Fruit fly (Drosophila melanogaster): ENCODE data around the gene Oseg5.

Gene Oseg5

DNA sequence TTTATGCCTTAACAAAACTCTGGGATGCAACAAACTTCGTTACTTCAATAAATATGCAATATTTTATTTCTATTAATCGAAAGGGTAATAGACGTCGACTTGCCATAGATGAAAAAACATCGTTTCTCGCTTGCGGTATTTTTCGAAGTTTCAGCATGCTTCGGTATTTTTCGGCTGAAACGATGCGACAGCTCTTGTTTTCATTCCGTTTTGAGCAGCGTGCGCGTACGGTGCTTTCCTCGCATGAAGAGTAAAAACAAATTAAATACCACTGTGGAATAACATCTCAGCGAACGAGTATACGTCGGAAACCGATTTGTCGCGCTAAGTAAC, 38.2 kb downstream of the Oseg5 start, which contains the start of gene CG9328:
Gene CG9328 (plus strand): TSS at position 201 of the 333 bp plus-strand sequence.
- TF ChIP-seq CG15710 (tag; optimal IDR thresholded peaks at IDR 0.05) (no peak), CG14655 (GFP tag; optimal IDR thresholded peaks at IDR 0.05) (no peak), CG32121 (GFP tag; IDR thresholded peaks at IDR 0.05) (peak; percentile 45; the same call in 1 of the 2 replicates), gl (tag; optimal IDR thresholded peaks at IDR 0.05) (no peak), Snoo (tag; optimal IDR thresholded peaks at IDR 0.05) (peak; percentile 54), fd96Ca (GFP tag; IDR thresholded peaks at IDR 0.05) (peak; percentile 9; the same call in 1 of the 3 replicates), CG17806 (tag; optimal IDR thresholded peaks at IDR 0.05) (peak; percentile 49), CG13204 (GFP tag; optimal IDR thresholded peaks at IDR 0.05) (no peak), CG9948 (tag; optimal IDR thresholded peaks at IDR 0.05) (peak; percentile 37), CG10348 (GFP tag; IDR thresholded peaks at IDR 0.05) (no peak), CG8301 (tag; optimal IDR thresholded peaks at IDR 0.05) (peak; percentile 38), CG8159 (tag; optimal IDR thresholded peaks at IDR 0.05) (peak; percentile 38), Pif1A (GFP tag; optimal IDR thresholded peaks at IDR 0.05) (peak; percentile 57), CG34367 (tag; optimal IDR thresholded peaks at IDR 0.05) (no peak), rn (GFP tag; IDR thresholded peaks at IDR 0.05) (no peak), CG12605 (GFP tag; IDR thresholded peaks at IDR 0.05) (peak; percentile 37; the same call in 1 of the 2 replicates), Ets98B (GFP tag; IDR thresholded peaks at IDR 0.05) (peak; percentile 67), EcR (GFP tag; optimal IDR thresholded peaks at IDR 0.05) (no peak), Pif1B (GFP tag; optimal IDR thresholded peaks at IDR 0.05) (no peak), D1 (tag; optimal IDR thresholded peaks at IDR 0.05) (no peak), CG4496 (GFP tag; IDR thresholded peaks at IDR 0.05) (peak; percentile 71; the same call in 1 of the 3 replicates)

DNA sequence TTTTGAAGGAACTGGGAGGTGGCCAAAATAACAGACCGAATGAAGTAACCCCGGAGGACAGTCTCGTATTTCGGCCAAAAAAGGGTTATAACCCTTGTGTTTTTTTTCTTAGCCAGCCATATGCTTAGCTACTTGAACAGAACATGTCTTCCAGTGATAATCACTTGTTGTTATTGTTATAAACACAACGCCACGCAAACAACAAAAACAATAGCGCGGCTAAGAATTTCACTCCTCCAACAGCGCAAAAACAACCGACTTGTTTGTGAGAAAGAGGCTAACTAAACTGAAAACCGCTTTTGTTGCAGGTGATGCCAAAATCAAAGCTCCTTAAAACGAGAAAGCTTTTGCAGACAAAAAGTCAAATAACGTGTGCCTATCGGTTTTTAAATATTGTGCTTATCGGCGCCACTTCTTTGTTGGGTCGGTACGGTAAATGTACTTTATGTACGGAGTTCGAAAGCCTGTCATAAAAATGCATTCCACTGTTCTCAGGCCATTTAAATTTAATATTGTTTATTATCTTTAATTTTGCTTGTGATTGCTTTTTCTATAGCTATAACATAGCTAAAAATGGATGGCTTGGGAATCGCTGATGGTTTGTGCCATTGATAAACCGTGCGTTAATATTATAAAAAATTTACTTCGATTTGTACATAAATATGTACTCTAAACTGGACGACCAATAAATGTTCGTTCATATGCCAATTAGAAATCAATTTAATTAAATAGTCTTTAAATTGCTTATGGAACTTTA, 38.7 kb downstream of the Oseg5 start, which contains the start of gene vari:
Gene vari (minus strand): TSS at position 285 of the 757 bp plus-strand sequence.
- no peak for TF ChIP-seq CG9948 (tag; optimal IDR thresholded peaks at IDR 0.05)
- no peak for TF ChIP-seq fd96Ca (GFP tag; IDR thresholded peaks at IDR 0.05)
- TF ChIP-seq CG13204 (GFP tag; optimal IDR thresholded peaks at IDR 0.05), result no peak
- no peak for TF ChIP-seq rn (GFP tag; IDR thresholded peaks at IDR 0.05)
- peak; percentile 4 for TF ChIP-seq EcR (GFP tag; optimal IDR thresholded peaks at IDR 0.05)
- TF ChIP-seq CG4496 (GFP tag; IDR thresholded peaks at IDR 0.05), result peak; percentile 0; the same call in 1 of the 3 replicates
- TF ChIP-seq CG14655 (GFP tag; optimal IDR thresholded peaks at IDR 0.05), result no peak
- peak; percentile 20; the same call in 1 of the 2 replicates for TF ChIP-seq Ets98B (GFP tag; IDR thresholded peaks at IDR 0.05)
- TF ChIP-seq CG34367 (tag; optimal IDR thresholded peaks at IDR 0.05), result no peak
- TF ChIP-seq Snoo (tag; optimal IDR thresholded peaks at IDR 0.05), result no peak
- no peak for TF ChIP-seq Pif1A (GFP tag; optimal IDR thresholded peaks at IDR 0.05)
- TF ChIP-seq CG32121 (GFP tag; IDR thresholded peaks at IDR 0.05), result no peak
- no peak for TF ChIP-seq CG8159 (tag; optimal IDR thresholded peaks at IDR 0.05)
- no peak for TF ChIP-seq CG15710 (tag; optimal IDR thresholded peaks at IDR 0.05)
- TF ChIP-seq CG8301 (tag; optimal IDR thresholded peaks at IDR 0.05), result no peak
- no peak for TF ChIP-seq CG10348 (GFP tag; IDR thresholded peaks at IDR 0.05)
- no peak for TF ChIP-seq Pif1B (GFP tag; optimal IDR thresholded peaks at IDR 0.05)
- no peak for TF ChIP-seq D1 (tag; optimal IDR thresholded peaks at IDR 0.05)
- TF ChIP-seq gl (tag; optimal IDR thresholded peaks at IDR 0.05), result no peak
- TF ChIP-seq CG12605 (GFP tag; IDR thresholded peaks at IDR 0.05), result no peak

DNA sequence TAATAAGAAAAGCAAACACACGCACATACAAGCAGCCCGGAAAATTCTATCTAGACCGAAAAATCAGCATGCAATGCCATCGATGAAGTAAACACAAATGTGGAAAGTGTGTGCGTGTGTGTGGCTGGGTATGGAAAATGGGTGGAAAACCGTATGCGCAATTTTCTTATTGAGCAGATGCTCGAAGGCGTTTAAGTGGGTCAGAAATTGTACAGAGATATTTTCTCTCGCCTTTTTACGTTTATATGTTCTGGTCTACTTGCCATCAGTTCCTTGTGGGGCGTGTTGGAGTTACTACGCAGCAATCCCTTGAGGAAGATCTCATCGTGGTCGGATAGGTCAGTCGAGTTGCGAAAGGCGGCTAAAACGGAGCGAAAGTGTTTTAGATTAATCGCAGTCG, 39.9 kb downstream of the Oseg5 start:
- TF ChIP-seq CG34367 (tag; optimal IDR thresholded peaks at IDR 0.05), result no peak
- TF ChIP-seq CG15710 (tag; optimal IDR thresholded peaks at IDR 0.05), result no peak
- TF ChIP-seq CG13204 (GFP tag; optimal IDR thresholded peaks at IDR 0.05), result no peak
- TF ChIP-seq CG14655 (GFP tag; optimal IDR thresholded peaks at IDR 0.05), result no peak

DNA sequence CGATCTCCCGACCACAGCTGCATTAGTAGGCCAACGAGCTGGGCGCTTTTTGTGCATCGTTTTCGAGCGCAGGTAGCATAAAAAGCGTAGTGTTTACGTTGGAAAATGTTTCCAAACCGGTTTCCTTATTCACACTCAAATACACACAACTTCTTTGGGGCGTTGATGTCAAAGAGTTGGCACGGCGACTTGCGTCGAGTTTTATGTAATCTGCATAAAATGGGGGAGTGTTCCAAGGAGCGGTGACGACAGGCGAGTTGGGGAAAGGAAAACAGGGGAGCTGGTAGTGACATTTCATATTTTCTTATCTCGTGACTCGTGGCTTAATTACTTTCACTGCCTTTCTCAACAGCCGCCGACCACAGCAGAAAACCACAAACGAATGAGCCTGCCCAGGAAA, 41.0 kb downstream of the Oseg5 start:
- TF ChIP-seq CG34367 (tag; optimal IDR thresholded peaks at IDR 0.05) (no peak), rn (GFP tag; IDR thresholded peaks at IDR 0.05) (no peak), EcR (GFP tag; optimal IDR thresholded peaks at IDR 0.05) (no peak), CG14655 (GFP tag; optimal IDR thresholded peaks at IDR 0.05) (no peak), CG4496 (GFP tag; IDR thresholded peaks at IDR 0.05) (peak; percentile 78)

DNA sequence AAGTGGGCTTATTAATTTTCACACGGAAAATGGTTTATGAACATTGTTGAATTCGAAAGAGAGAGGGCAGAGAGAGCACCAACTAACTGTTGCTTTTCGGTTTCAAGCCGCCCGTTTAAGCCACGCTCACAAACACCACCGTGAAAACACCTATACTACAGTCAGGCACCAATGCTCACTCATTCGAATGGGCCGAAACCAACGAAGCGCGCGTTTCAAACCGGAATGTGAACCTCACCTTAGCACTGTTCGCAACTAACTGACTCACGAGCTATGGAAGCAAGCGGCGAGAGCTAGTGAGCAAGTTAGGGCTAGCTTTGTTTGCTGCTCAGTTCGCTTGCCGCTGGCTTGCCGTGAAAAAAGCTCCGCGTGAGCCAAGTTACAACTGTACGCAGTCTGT, 41.8 kb downstream of the Oseg5 start:
- no peak for TF ChIP-seq CG14655 (GFP tag; optimal IDR thresholded peaks at IDR 0.05)
- no peak for TF ChIP-seq CG10348 (GFP tag; IDR thresholded peaks at IDR 0.05)
- TF ChIP-seq CG32121 (GFP tag; IDR thresholded peaks at IDR 0.05), result no peak
- no peak for TF ChIP-seq EcR (GFP tag; optimal IDR thresholded peaks at IDR 0.05)
- no peak for TF ChIP-seq rn (GFP tag; IDR thresholded peaks at IDR 0.05)
- no peak for TF ChIP-seq CG15710 (tag; optimal IDR thresholded peaks at IDR 0.05)
- no peak for TF ChIP-seq CG8301 (tag; optimal IDR thresholded peaks at IDR 0.05)
- TF ChIP-seq CG4496 (GFP tag; IDR thresholded peaks at IDR 0.05), result peak; percentile 56; the same call in 1 of the 3 replicates
- no peak for TF ChIP-seq D1 (tag; optimal IDR thresholded peaks at IDR 0.05)
- no peak for TF ChIP-seq CG17806 (tag; optimal IDR thresholded peaks at IDR 0.05)
- peak; percentile 6 for TF ChIP-seq Pif1A (GFP tag; optimal IDR thresholded peaks at IDR 0.05)
- peak; percentile 56; the same call in 1 of the 2 replicates for TF ChIP-seq Ets98B (GFP tag; IDR thresholded peaks at IDR 0.05)
- TF ChIP-seq Snoo (tag; optimal IDR thresholded peaks at IDR 0.05), result peak; percentile 36
- TF ChIP-seq fd96Ca (GFP tag; IDR thresholded peaks at IDR 0.05), result no peak
- no peak for TF ChIP-seq CG13204 (GFP tag; optimal IDR thresholded peaks at IDR 0.05)
- no peak for TF ChIP-seq CG34367 (tag; optimal IDR thresholded peaks at IDR 0.05)
- TF ChIP-seq CG12605 (GFP tag; IDR thresholded peaks at IDR 0.05), result peak; percentile 35
- no peak for TF ChIP-seq Pif1B (GFP tag; optimal IDR thresholded peaks at IDR 0.05)
- TF ChIP-seq CG8159 (tag; optimal IDR thresholded peaks at IDR 0.05), result no peak
